Fruit fly (Drosophila melanogaster): Measurements from ENCODE around the gene CG13101.

Gene CG13101

dm6 chr2L:8958046-8958497, 26.6 kb downstream of the CG13101 start (continued):
- TF ChIP-seq CG10147 (GFP tag; optimal IDR thresholded peaks at IDR 0.05) (peak; percentile 81), jumu (GFP tag; optimal IDR thresholded peaks at IDR 0.05) (peak; percentile 96), Xrp1 (GFP tag; IDR thresholded peaks at IDR 0.05) (peak; percentile 99), CG3995 (GFP tag; optimal IDR thresholded peaks at IDR 0.05) (peak; percentile 41), ems (GFP tag; optimal IDR thresholded peaks at IDR 0.05) (peak; percentile 90), CG34422 (GFP tag; IDR thresholded peaks at IDR 0.05) (peak; percentile 99), trh (GFP tag; optimal IDR thresholded peaks at IDR 0.05) (peak; percentile 95), unpg (GFP tag; optimal IDR thresholded peaks at IDR 0.05) (peak; percentile 95), CG12071 (GFP tag; optimal IDR thresholded peaks at IDR 0.05) (peak; percentile 77), fu2 (GFP tag; optimal IDR thresholded peaks at IDR 0.05) (peak; percentile 84), CG6175 (GFP tag; IDR thresholded peaks at IDR 0.05) (peak; percentile 94), Usf (GFP tag; optimal IDR thresholded peaks at IDR 0.05) (peak; percentile 85), CG7372 (GFP tag; IDR thresholded peaks at IDR 0.05) (peak; percentile 91), Poxn (GFP tag; IDR thresholded peaks at IDR 0.05) (peak; percentile 73), CG5180 (GFP tag; optimal IDR thresholded peaks at IDR 0.05) (peak; percentile 69), dysf (GFP tag; IDR thresholded peaks at IDR 0.05) (peak; percentile 98), Optix (GFP tag; IDR thresholded peaks at IDR 0.05) (peak; percentile 69; the same call in 1 of the 3 replicates), maf-S (GFP tag; optimal IDR thresholded peaks at IDR 0.05) (peak; percentile 94), MTF-1 (GFP tag; optimal IDR thresholded peaks at IDR 0.05; ENCODE audit: borderline replicate concordance) (peak; percentile 80), CG11093 (GFP tag; IDR thresholded peaks at IDR 0.05) (peak; percentile 95), CG4730 (GFP tag; IDR thresholded peaks at IDR 0.05) (peak; percentile 97), lbe (GFP tag; optimal IDR thresholded peaks at IDR 0.05) (no peak), gsb-n (tag; optimal IDR thresholded peaks at IDR 0.05) (peak; percentile 95), CG13123 (GFP tag; optimal IDR thresholded peaks at IDR 0.05) (peak; percentile 99), Adf1 (GFP tag; IDR thresholded peaks at IDR 0.05) (peak; percentile 79), ato (GFP tag; IDR thresholded peaks at IDR 0.05; ENCODE audit: partially characterized antibody) (no peak), CkIIα-i1 (GFP tag; IDR thresholded peaks at IDR 0.05) (peak; percentile 91; the same call in 1 of the 2 replicates), CG12104 (GFP tag; optimal IDR thresholded peaks at IDR 0.05) (peak; percentile 83), HLHmδ (GFP tag; optimal IDR thresholded peaks at IDR 0.05) (peak; percentile 77), hth (optimal IDR thresholded peaks at IDR 0.05) (no peak), CG8388 (GFP tag; optimal IDR thresholded peaks at IDR 0.05) (peak; percentile 94), chm (GFP tag; IDR thresholded peaks at IDR 0.05) (peak; percentile 98), HLH3B (GFP tag; IDR thresholded peaks at IDR 0.05) (peak; percentile 99), trem (tag; optimal IDR thresholded peaks at IDR 0.05) (peak; percentile 92), slbo (GFP tag; IDR thresholded peaks at IDR 0.05) (peak; percentile 98), CG7839 (tag; optimal IDR thresholded peaks at IDR 0.05) (peak; percentile 94), grau (tag; optimal IDR thresholded peaks at IDR 0.05) (peak; percentile 92), Blimp-1 (GFP tag; optimal IDR thresholded peaks at IDR 0.05) (peak; percentile 93), zfh2 (GFP tag; optimal IDR thresholded peaks at IDR 0.05) (peak; percentile 79), CG15269 (tag; optimal IDR thresholded peaks at IDR 0.05) (peak; percentile 90), Hand (GFP tag; optimal IDR thresholded peaks at IDR 0.05) (peak; percentile 62), CG43689 (GFP tag; IDR thresholded peaks at IDR 0.05) (peak; percentile 94), Abd-B (GFP tag; optimal IDR thresholded peaks at IDR 0.05) (peak; percentile 86), CG12299 (tag; optimal IDR thresholded peaks at IDR 0.05) (peak; percentile 93), wdn (GFP tag; IDR thresholded peaks at IDR 0.05) (peak; percentile 94), Doc2 (GFP tag; IDR thresholded peaks at IDR 0.05) (peak; percentile 85), CG9727 (GFP tag; optimal IDR thresholded peaks at IDR 0.05) (peak; percentile 96), YL-1 (GFP tag; optimal IDR thresholded peaks at IDR 0.05) (peak; percentile 58), CG17385 (GFP tag; optimal IDR thresholded peaks at IDR 0.05) (peak; percentile 86), Xbp1 (GFP tag; optimal IDR thresholded peaks at IDR 0.05) (peak; percentile 99), kay (GFP tag; optimal IDR thresholded peaks at IDR 0.05) (peak; percentile 92)
